Fruit fly (Drosophila melanogaster) whole organism, embryonic: ENCODE data around the gene CG9626.

Experiments
- Ada2b ChIP-seq: fragments of 200-800 bp; sonication (Bioruptor generic); IDR thresholded peaks from 2 replicates; pipeline ENCODE4 v1.3.6; 2022; ENCODE audit warnings: missing biosample characterization, missing genetic modification characterization
- Adf1 ChIP-seq: fragments of 200-800 bp; sonication (Bioruptor generic); IDR thresholded peaks from 2 replicates; pipeline ENCODE4 v1.3.6; 2022; ENCODE audit warnings: missing biosample characterization, missing genetic modification characterization
- Bteb2 ChIP-seq: fragments of 200-800 bp; sonication (Bioruptor generic); optimal IDR thresholded peaks from 2 replicates; lab custom pipeline; 2016; ENCODE audit warnings: missing biosample characterization, missing genetic modification characterization
- CG10147 ChIP-seq: fragments of 200-800 bp; sonication (Bioruptor generic); optimal IDR thresholded peaks from 2 replicates; lab custom pipeline; 2019; ENCODE audit warnings: missing biosample characterization, mild to moderate bottlenecking, missing genetic modification characterization, moderate library complexity
- CG10979 ChIP-seq: fragments of 200-800 bp; sonication (Bioruptor generic); optimal IDR thresholded peaks from 2 replicates; lab custom pipeline; 2018; ENCODE audit warnings: missing biosample characterization, mild to moderate bottlenecking, missing genetic modification characterization, moderate library complexity
- CG13123 ChIP-seq: fragments of 200-800 bp; sonication (Bioruptor generic); optimal IDR thresholded peaks from 2 replicates; lab custom pipeline; 2016; ENCODE audit warnings: missing biosample characterization, missing genetic modification characterization
- CG15514 ChIP-seq: fragments of 200-800 bp; sonication (Bioruptor generic); optimal IDR thresholded peaks from 3 replicates; lab custom pipeline; 2017; ENCODE audit warnings: missing biosample characterization, missing genetic modification characterization, mild to moderate bottlenecking, moderate library complexity, missing genetic modification reagents
- CG16813 ChIP-seq: fragments of 200-800 bp; sonication (Bioruptor generic); IDR thresholded peaks from 3 replicates; pipeline ENCODE4 v1.3.6; 2022; ENCODE audit warnings: missing biosample characterization, missing genetic modification characterization; ENCODE audit not compliant: partially characterized antibody
- CG17359 ChIP-seq: fragments of 200-800 bp; sonication (Bioruptor generic); optimal IDR thresholded peaks from 3 replicates; lab custom pipeline; 2018; ENCODE audit warnings: missing biosample characterization, mild to moderate bottlenecking, missing genetic modification characterization, moderate library complexity
- CG17829 ChIP-seq: fragments of 200-800 bp; optimal IDR thresholded peaks from 2 replicates; lab custom pipeline; 2019; ENCODE audit warnings: missing biosample characterization, mild to moderate bottlenecking, missing genetic modification characterization, moderate library complexity
- CG3838 ChIP-seq: fragments of 200-800 bp; sonication (Bioruptor generic); optimal IDR thresholded peaks from 3 replicates; lab custom pipeline; 2016; ENCODE audit warnings: missing biosample characterization, missing genetic modification characterization
- CG3995 ChIP-seq: fragments of 200-800 bp; sonication (Bioruptor generic); optimal IDR thresholded peaks from 3 replicates; lab custom pipeline; 2016; ENCODE audit warnings: missing biosample characterization, missing genetic modification characterization
- CG7786 ChIP-seq: fragments of 200-800 bp; sonication (Bioruptor generic); optimal IDR thresholded peaks from 2 replicates; lab custom pipeline; 2016; ENCODE audit warnings: missing biosample characterization, missing genetic modification characterization
- CG9437 ChIP-seq: fragments of 200-800 bp; sonication (Bioruptor generic); optimal IDR thresholded peaks from 2 replicates; lab custom pipeline; 2018; ENCODE audit warnings: missing biosample characterization, mild to moderate bottlenecking, missing genetic modification characterization
- CG9609 ChIP-seq: fragments of 200-800 bp; sonication (Bioruptor generic); optimal IDR thresholded peaks from 3 replicates; lab custom pipeline; 2016; ENCODE audit warnings: missing biosample characterization, missing genetic modification characterization
- Dip3 ChIP-seq: fragments of 200-800 bp; sonication (Bioruptor generic); optimal IDR thresholded peaks from 3 replicates; lab custom pipeline; 2016; ENCODE audit warnings: missing biosample characterization, missing genetic modification characterization
- Doc3 ChIP-seq: fragments of 200-800 bp; sonication (Bioruptor generic); IDR thresholded peaks from 3 replicates; pipeline ENCODE4 v1.3.6; 2022; ENCODE audit warnings: missing biosample characterization, missing genetic modification characterization; ENCODE audit not compliant: partially characterized antibody
- Dp ChIP-seq: fragments of 200-800 bp; sonication (Bioruptor generic); optimal IDR thresholded peaks from 2 replicates; lab custom pipeline; 2018; ENCODE audit warnings: missing biosample characterization, mild to moderate bottlenecking, missing genetic modification characterization, moderate library complexity
- Ets65A ChIP-seq: fragments of 200-800 bp; sonication (Bioruptor generic); peaks from one replicate; lab custom pipeline; 2016; ENCODE audit warnings: missing biosample characterization, missing genetic modification characterization
- Fer1 ChIP-seq: fragments of 200-800 bp; sonication (Bioruptor generic); optimal IDR thresholded peaks from 2 replicates; lab custom pipeline; 2017; ENCODE audit warnings: missing biosample characterization, mild to moderate bottlenecking, missing genetic modification characterization
- HLHmδ ChIP-seq: fragments of 200-800 bp; sonication (Bioruptor generic); optimal IDR thresholded peaks from 2 replicates; lab custom pipeline; 2018; ENCODE audit warnings: missing biosample characterization, mild to moderate bottlenecking, missing genetic modification characterization, moderate library complexity
- Myb ChIP-seq: fragments of 200-800 bp; sonication (Bioruptor generic); optimal IDR thresholded peaks from 2 replicates; lab custom pipeline; 2016; ENCODE audit warnings: missing biosample characterization, missing genetic modification characterization
- Opbp ChIP-seq: fragments of 200-800 bp; sonication (Bioruptor generic); IDR thresholded peaks from 3 replicates; pipeline ENCODE4 v1.3.6; 2022; ENCODE audit warnings: missing biosample characterization, missing genetic modification characterization; ENCODE audit not compliant: partially characterized antibody
- Optix ChIP-seq: fragments of 200-800 bp; sonication (Bioruptor generic); IDR thresholded peaks from 3 replicates; pipeline ENCODE4 v1.3.6; 2022; ENCODE audit warnings: missing biosample characterization, missing genetic modification characterization
- Taf1 ChIP-seq: fragments of 200-800 bp; sonication (Bioruptor generic); IDR thresholded peaks from 2 replicates; pipeline ENCODE4 v1.3.6; 2022; ENCODE audit warnings: missing biosample characterization, missing genetic modification characterization
- YL-1 ChIP-seq: fragments of 200-800 bp; sonication (Bioruptor generic); optimal IDR thresholded peaks from 3 replicates; lab custom pipeline; 2017; ENCODE audit warnings: missing biosample characterization, mild to moderate bottlenecking, missing genetic modification characterization
- ab ChIP-seq: fragments of 200-800 bp; sonication (Bioruptor generic); optimal IDR thresholded peaks from 2 replicates; lab custom pipeline; 2016; ENCODE audit warnings: missing biosample characterization, missing genetic modification characterization
- al ChIP-seq: fragments of 200-800 bp; sonication (Bioruptor generic); IDR thresholded peaks from 2 replicates; pipeline ENCODE4 v1.3.6; 2022; ENCODE audit warnings: missing biosample characterization, missing genetic modification characterization
- ap ChIP-seq: fragments of 200-800 bp; sonication (Bioruptor generic); IDR thresholded peaks from 2 replicates; pipeline ENCODE4 v1.3.6; 2022; ENCODE audit warnings: missing biosample characterization, missing genetic modification characterization
- ci ChIP-seq: fragments of 200-800 bp; sonication (Bioruptor generic); IDR thresholded peaks from 3 replicates; pipeline ENCODE4 v1.3.6; 2022; ENCODE audit warnings: missing biosample characterization, missing genetic modification characterization
- crol ChIP-seq: fragments of 200-800 bp; sonication (Bioruptor generic); IDR thresholded peaks from 2 replicates; pipeline ENCODE4 v1.3.6; 2022; ENCODE audit warnings: missing biosample characterization, missing genetic modification characterization
- da ChIP-seq: fragments of 200-800 bp; sonication (Bioruptor generic); optimal IDR thresholded peaks from 2 replicates; lab custom pipeline; 2016; ENCODE audit warnings: missing biosample characterization, missing genetic modification characterization
- dimm ChIP-seq: fragments of 200-800 bp; sonication (Bioruptor generic); IDR thresholded peaks from 2 replicates; pipeline ENCODE4 v1.3.6; 2022; ENCODE audit warnings: missing biosample characterization, missing genetic modification characterization
- ftz-f1 ChIP-seq: fragments of 200-800 bp; sonication (Bioruptor generic); optimal IDR thresholded peaks from 2 replicates; lab custom pipeline; 2016; ENCODE audit warnings: missing biosample characterization, missing genetic modification characterization
- fu2 ChIP-seq: fragments of 200-800 bp; sonication (Bioruptor generic); optimal IDR thresholded peaks from 2 replicates; lab custom pipeline; 2016; ENCODE audit warnings: missing biosample characterization, missing genetic modification characterization
- gcm ChIP-seq: fragments of 200-800 bp; sonication (Bioruptor generic); optimal IDR thresholded peaks from 2 replicates; lab custom pipeline; 2019; ENCODE audit warnings: missing biosample characterization, mild to moderate bottlenecking, missing genetic modification characterization, moderate library complexity
- gt ChIP-seq: fragments of 200-800 bp; sonication (Bioruptor generic); IDR thresholded peaks from 2 replicates; pipeline ENCODE4 v1.3.6; 2022; ENCODE audit warnings: missing biosample characterization, missing genetic modification characterization
- jigr1 ChIP-seq: fragments of 200-800 bp; sonication (Bioruptor generic); IDR thresholded peaks from 3 replicates; pipeline ENCODE4 v1.3.6; 2022; ENCODE audit warnings: missing biosample characterization, missing genetic modification characterization
- ken ChIP-seq: fragments of 200-800 bp; sonication (Bioruptor generic); IDR thresholded peaks from 3 replicates; pipeline ENCODE4 v1.3.6; 2022; ENCODE audit warnings: missing biosample characterization, missing genetic modification characterization
- knrl ChIP-seq: fragments of 200-800 bp; sonication (Bioruptor generic); IDR thresholded peaks from 3 replicates; pipeline ENCODE4 v1.3.6; 2022; ENCODE audit warnings: missing biosample characterization, missing genetic modification characterization; ENCODE audit not compliant: partially characterized antibody
- lilli ChIP-seq: fragments of 200-800 bp; sonication (Bioruptor generic); optimal IDR thresholded peaks from 3 replicates; lab custom pipeline; 2016; ENCODE audit warnings: missing biosample characterization, missing genetic modification characterization
- lola ChIP-seq, 3 experiments: fragments of >200 bp in 2 of 3; fragments of 200-800 bp in 1 of 3; sonication (Bioruptor generic) in 1 of 3; optimal IDR thresholded peaks; 2 replicates each; lab custom pipeline; 2017 to 2019; ENCODE audit warnings: missing biosample characterization in 3 of 3, missing genetic modification characterization in 3 of 3, mild to moderate bottlenecking in 1 of 3, moderate library complexity in 1 of 3
- nerfin-1 ChIP-seq: fragments of 200-800 bp; sonication (Bioruptor generic); optimal IDR thresholded peaks from 3 replicates; lab custom pipeline; 2019; ENCODE audit warnings: missing biosample characterization, mild to moderate bottlenecking, missing genetic modification characterization, moderate library complexity
- nom ChIP-seq: fragments of 200-800 bp; sonication (Bioruptor generic); optimal IDR thresholded peaks from 2 replicates; lab custom pipeline; 2017; ENCODE audit warnings: missing biosample characterization, missing genetic modification characterization, mild to moderate bottlenecking, moderate library complexity, missing genetic modification reagents
- phol ChIP-seq: fragments of 200-800 bp; sonication (Bioruptor generic); optimal IDR thresholded peaks from 3 replicates; lab custom pipeline; 2018; ENCODE audit warnings: missing biosample characterization, mild to moderate bottlenecking, missing genetic modification characterization, moderate library complexity
- pita ChIP-seq: fragments of 200-800 bp; sonication (Bioruptor generic); optimal IDR thresholded peaks from 2 replicates; lab custom pipeline; 2017; ENCODE audit warnings: missing biosample characterization, mild to moderate bottlenecking, missing genetic modification characterization
- run ChIP-seq: fragments of 200-800 bp; sonication (Bioruptor generic); optimal IDR thresholded peaks from 3 replicates; lab custom pipeline; 2018; ENCODE audit warnings: missing biosample characterization, mild to moderate bottlenecking, missing genetic modification characterization
- schlank ChIP-seq: fragments of 200-800 bp; sonication (Bioruptor generic); optimal IDR thresholded peaks from 2 replicates; lab custom pipeline; 2018; ENCODE audit warnings: missing biosample characterization, mild to moderate bottlenecking, missing genetic modification characterization
- stwl ChIP-seq: fragments of 200-800 bp; sonication (Bioruptor generic); optimal IDR thresholded peaks from 3 replicates; lab custom pipeline; 2018; ENCODE audit warnings: missing biosample characterization, mild to moderate bottlenecking, missing genetic modification characterization, moderate library complexity
- tin ChIP-seq: fragments of 200-800 bp; sonication (Bioruptor generic); optimal IDR thresholded peaks from 3 replicates; lab custom pipeline; 2016; ENCODE audit warnings: missing biosample characterization, missing genetic modification characterization

CG9626 gene

dm6 chr3R:8316344-8317105 is 15.7 kb upstream of the CG9626 start, which contains the start of gene Coq2 (continued):
- no peak for TF ChIP-seq CG10147 (GFP tag; lab: Kevin White, UChicago)
- TF ChIP-seq CG15514 (GFP tag; lab: Kevin White, UChicago): peak; percentile 60
- TF ChIP-seq schlank: no peak
- TF ChIP-seq CG9609 (GFP tag; lab: Kevin White, UChicago): no peak
- no peak for TF ChIP-seq nom
- no peak for TF ChIP-seq CG10979 (tag; lab: Kevin White, UChicago)
- TF ChIP-seq phol (tag; lab: Kevin White, UChicago): peak; percentile 25
- TF ChIP-seq CG17829 (tag; lab: Kevin White, UChicago): no peak
- TF ChIP-seq ci (GFP tag; lab: Robert Waterston, UW): no peak
- no peak for TF ChIP-seq CG7786 (GFP tag; lab: Kevin White, UChicago)
- no peak for TF ChIP-seq ken
- TF ChIP-seq crol (GFP tag; lab: Robert Waterston, UW): no peak
- TF ChIP-seq ap (GFP tag; lab: Robert Waterston, UW): no peak
- TF ChIP-seq Adf1 (GFP tag; lab: Robert Waterston, UW): no peak
- no peak for TF ChIP-seq al (GFP tag; lab: Robert Waterston, UW)
- peak; percentile 88 for TF ChIP-seq Myb (GFP tag; lab: Kevin White, UChicago)
- TF ChIP-seq HLHmδ (GFP tag; lab: Kevin White, UChicago): no peak
- no peak for TF ChIP-seq lola (GFP tag; optimal IDR thresholded peaks at IDR 0.05; lab: Kevin White, UChicago)
- TF ChIP-seq jigr1 (GFP tag; lab: Robert Waterston, UW): no peak
- no peak for TF ChIP-seq YL-1
- no peak for TF ChIP-seq Dip3
- no peak for TF ChIP-seq Taf1 (GFP tag; lab: Robert Waterston, UW)
- peak; percentile 93 for TF ChIP-seq Dp (GFP tag; lab: Kevin White, UChicago)
- no peak for TF ChIP-seq da (GFP tag; lab: Kevin White, UChicago)
- no peak for TF ChIP-seq CG13123
- TF ChIP-seq nerfin-1: no peak
- TF ChIP-seq Ada2b (GFP tag; lab: Robert Waterston, UW): no peak
- TF ChIP-seq CG17359 (tag; lab: Kevin White, UChicago): no peak
- no peak for TF ChIP-seq gt (GFP tag; lab: Robert Waterston, UW)
- TF ChIP-seq Ets65A: no peak
- no peak for TF ChIP-seq gcm
- no peak for TF ChIP-seq Optix (GFP tag; lab: Robert Waterston, UW)
- TF ChIP-seq tin (GFP tag; lab: Kevin White, UChicago): no peak
- TF ChIP-seq run (tag; lab: Kevin White, UChicago): no peak
- TF ChIP-seq Fer1 (GFP tag; lab: Kevin White, UChicago): no peak
- TF ChIP-seq knrl (GFP tag; lab: Robert Waterston, UW): peak; percentile 28; the same call in 1 of the 3 replicates
- no peak for TF ChIP-seq CG3995 (GFP tag; lab: Kevin White, UChicago)
- no peak for TF ChIP-seq ftz-f1 (GFP tag; lab: Kevin White, UChicago)
- no peak for TF ChIP-seq lilli
- TF ChIP-seq Doc3 (GFP tag; lab: Robert Waterston, UW): no peak
- peak; percentile 15 for TF ChIP-seq pita (GFP tag; lab: Kevin White, UChicago)
- TF ChIP-seq fu2: no peak
- TF ChIP-seq Bteb2: no peak
- TF ChIP-seq CG16813 (GFP tag; lab: Robert Waterston, UW): no peak
- TF ChIP-seq ab (GFP tag; lab: Kevin White, UChicago): no peak
- no peak for TF ChIP-seq Opbp
- TF ChIP-seq dimm (GFP tag; lab: Robert Waterston, UW): no peak
- no peak for TF ChIP-seq CG3838 (GFP tag; lab: Kevin White, UChicago)
- TF ChIP-seq stwl (tag; lab: Kevin White, UChicago): no peak
- TF ChIP-seq CG9437: no peak
